Worm (Caenorhabditis elegans): ENCODE measurements around the gene F53F4.16.

F53F4.16 gene

DNA sequence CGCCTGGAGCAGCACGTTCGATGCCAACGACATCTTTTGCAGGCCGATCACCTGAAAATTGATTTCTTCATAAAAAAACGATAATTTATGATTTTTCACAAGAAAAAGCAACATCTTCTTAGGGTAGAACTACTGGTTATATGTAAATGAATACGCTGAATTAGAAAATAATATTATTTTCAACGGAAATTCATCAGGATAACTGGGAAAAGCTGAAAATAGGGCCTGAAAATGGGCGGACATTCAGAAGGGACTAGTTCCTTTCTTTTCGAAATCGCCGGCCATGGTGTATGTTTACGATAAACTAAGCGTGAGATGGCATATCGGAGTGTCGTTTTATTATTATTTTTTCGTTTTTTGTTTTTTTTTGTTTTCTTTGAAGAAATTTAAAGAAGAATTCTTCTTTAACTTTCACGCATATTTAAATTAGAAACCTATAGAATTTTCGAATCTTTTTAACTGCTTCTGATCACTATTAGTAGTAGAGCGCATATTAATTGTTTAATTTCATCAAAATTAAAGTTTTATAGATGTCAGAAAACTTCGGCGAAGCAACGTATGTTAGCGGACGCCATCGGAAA lies 4.0 kb upstream of the F53F4.16 start, which contains the start of the genes nduv-2 and F53F4.12 (continued):
- no peak for TF ChIP-seq php-3 (GFP tag; IDR thresholded peaks at IDR 0.05)
- TF ChIP-seq lim-7 (GFP tag; IDR thresholded peaks at IDR 0.05): no peak
- no peak for TF ChIP-seq F26F4.8 (GFP tag; conservative IDR thresholded peaks at IDR 0.05)
- no peak for TF ChIP-seq zag-1 (tag; optimal IDR thresholded peaks at IDR 0.05)
- TF ChIP-seq ZK337.2 (GFP tag; IDR thresholded peaks at IDR 0.05): no peak
- TF ChIP-seq rbr-2 (tag; optimal IDR thresholded peaks at IDR 0.05): no peak

DNA sequence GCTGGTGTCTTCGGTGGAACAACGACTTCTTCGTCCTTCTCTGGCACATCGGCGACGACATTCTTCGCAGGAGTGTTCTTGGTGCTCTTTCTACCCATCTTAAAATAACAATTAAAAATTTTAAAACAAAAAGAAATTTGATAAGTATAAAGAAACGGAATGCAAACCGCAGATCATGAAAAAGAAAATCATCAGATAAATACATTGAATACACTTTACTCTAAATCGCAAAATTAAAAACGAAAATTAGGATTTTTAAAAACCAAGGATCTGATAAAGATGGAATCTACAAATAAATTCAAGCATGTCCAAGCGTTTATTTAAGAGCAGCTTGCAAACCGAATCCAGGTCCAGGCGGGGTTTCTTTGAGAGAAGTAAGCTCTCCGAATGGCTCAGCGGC lies 2.8 kb upstream of the F53F4.16 start, which contains the start of gene F53F4.11:
TSS of gene F53F4.11 (minus strand) at position 101 of the 400 bp plus-strand sequence.
- no peak for TF ChIP-seq ceh-32 (tag; optimal IDR thresholded peaks at IDR 0.05; ENCODE audit: poor library complexity)
- no peak for TF ChIP-seq zag-1 (tag; optimal IDR thresholded peaks at IDR 0.05)
- peak; percentile 44; the same call in 1 of the 2 replicates for TF ChIP-seq lin-38 (GFP tag; IDR thresholded peaks at IDR 0.05)
- 0 out of 2 replicates have a peak, but pooled peaks have one; percentile 16 for TF ChIP-seq pha-4 (GFP tag; IDR thresholded peaks at IDR 0.05)
- no peak for TF ChIP-seq pha-4 (tag; optimal IDR thresholded peaks at IDR 0.05)

DNA sequence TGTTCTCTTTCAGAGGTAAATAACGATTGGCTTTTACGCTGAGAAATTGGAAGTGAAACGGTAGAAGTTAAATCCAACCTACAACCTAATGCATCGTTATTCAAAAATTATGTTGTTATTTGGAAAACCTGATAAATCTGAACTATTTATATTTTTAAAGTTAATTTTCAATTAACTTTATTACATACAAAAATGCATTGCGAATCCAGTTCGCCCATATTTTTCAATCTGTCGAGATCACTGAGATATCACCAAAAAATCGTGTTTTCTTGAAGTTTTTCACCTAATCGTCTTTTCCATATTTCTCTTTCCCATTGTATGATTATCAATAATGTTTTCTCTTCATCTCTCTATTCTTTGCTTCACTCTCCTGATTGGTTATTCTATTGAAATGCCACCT lies 944 bp downstream of the F53F4.16 start, which contains the start of gene F53F4.15:
TSS of gene F53F4.15 (plus strand) at position 301 of the 400 bp plus-strand sequence.
- no peak for TF ChIP-seq zag-1 (tag; optimal IDR thresholded peaks at IDR 0.05)

DNA sequence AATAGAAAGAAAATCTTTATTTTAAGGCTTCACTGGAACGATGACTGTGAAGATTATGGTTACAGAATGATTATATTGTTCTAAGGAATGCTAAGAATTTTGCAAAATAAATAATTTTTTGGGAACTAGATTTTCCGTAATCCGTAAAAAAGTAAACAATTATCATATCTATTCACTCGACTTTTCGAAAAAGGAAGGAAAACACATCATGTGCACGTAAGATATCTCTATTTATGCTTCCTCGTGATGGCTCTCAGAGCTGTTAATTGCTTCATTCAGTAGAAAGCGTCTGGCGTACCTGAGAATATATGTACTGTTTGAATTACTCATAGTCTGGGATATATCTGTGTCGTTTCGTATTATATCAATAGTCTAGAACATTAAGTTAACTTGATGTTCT lies 1.9 kb downstream of the F53F4.16 start, which contains the start of gene srd-11:
TSS of gene srd-11 (minus strand) at position 101 of the 400 bp plus-strand sequence.
- TF ChIP-seq lin-1 (GFP tag; IDR thresholded peaks at IDR 0.05) (no peak), unc-62 (GFP tag; optimal IDR thresholded peaks at IDR 0.05 in 1 of 2) (no peak), unc-62 (tag; optimal IDR thresholded peaks at IDR 0.05) (no peak), daf-8 (GFP tag; IDR thresholded peaks at IDR 0.05) (no peak), mdl-1 (tag; optimal IDR thresholded peaks at IDR 0.05) (no peak), ceh-20 (GFP tag; IDR thresholded peaks at IDR 0.05) (no peak), attf-4 (tag; optimal IDR thresholded peaks at IDR 0.05) (no peak), F10B5.3 (tag; optimal IDR thresholded peaks at IDR 0.05) (no peak), ztf-7 (tag; optimal IDR thresholded peaks at IDR 0.05) (no peak), aha-1 (tag) (no peak), F26F4.8 (GFP tag; conservative IDR thresholded peaks at IDR 0.05) (no peak), lin-39 (tag; optimal IDR thresholded peaks at IDR 0.05) (no peak), skn-1 (tag; optimal IDR thresholded peaks at IDR 0.05) (no peak), aly-2 (tag; optimal IDR thresholded peaks at IDR 0.05) (no peak), ZK337.2 (GFP tag; IDR thresholded peaks at IDR 0.05) (no peak), hlh-11 (tag; optimal IDR thresholded peaks at IDR 0.05) (no peak), fos-1 (tag; optimal IDR thresholded peaks at IDR 0.05) (no peak), jun-1 (tag; optimal IDR thresholded peaks at IDR 0.05) (no peak), R02D3.7 (tag; optimal IDR thresholded peaks at IDR 0.05) (no peak), cey-2 (tag; optimal IDR thresholded peaks at IDR 0.05; ENCODE audit: borderline replicate concordance, insufficient read depth) (no peak)

DNA sequence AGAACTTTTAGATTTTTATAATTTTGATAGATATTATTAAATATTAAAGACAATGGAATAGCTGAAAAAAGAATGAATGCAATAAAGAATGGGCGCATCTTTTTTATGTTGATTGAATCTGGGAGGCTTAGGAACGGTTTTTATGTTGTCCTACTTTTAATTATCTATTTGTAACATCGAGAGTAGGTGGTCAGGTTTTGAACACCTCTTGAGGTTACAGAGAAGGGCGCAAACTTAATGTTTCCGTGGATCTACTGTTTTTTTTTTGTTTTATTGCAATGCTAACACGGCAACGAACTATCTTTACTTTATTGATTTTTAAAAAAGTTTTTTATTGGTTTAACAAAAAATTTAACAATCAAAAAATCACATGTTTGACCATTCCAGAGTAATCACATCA lies 7.8 kb downstream of the F53F4.16 start, which contains the start of gene F53F4.7:
TSS of gene F53F4.7 (minus strand) at position 101 of the 400 bp plus-strand sequence.
- TF ChIP-seq snpc-1.2 (GFP tag; IDR thresholded peaks at IDR 0.05) (no peak), F26F4.8 (GFP tag; conservative IDR thresholded peaks at IDR 0.05) (no peak), T26A8.4 (GFP tag; IDR thresholded peaks at IDR 0.05) (no peak)

DNA sequence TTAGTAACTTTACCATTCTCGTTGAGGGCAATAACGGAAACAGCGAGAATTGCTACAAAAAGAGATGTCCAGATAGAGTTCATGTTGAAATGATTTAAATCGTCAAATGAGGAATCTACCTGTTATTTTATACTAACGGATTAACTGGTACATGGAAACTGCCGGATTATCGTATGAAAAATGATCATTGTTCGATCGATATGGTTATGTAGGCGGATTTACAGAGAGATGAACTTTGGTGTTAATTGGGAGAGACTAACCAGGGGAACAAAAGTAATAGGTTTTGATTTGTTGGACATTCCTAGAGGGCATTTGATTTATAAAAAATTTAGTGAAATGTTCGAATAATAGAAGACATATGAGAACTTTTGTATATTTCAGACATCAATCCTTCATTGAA lies 9.8 kb downstream of the F53F4.16 start, which contains the start of gene spig-9:
TSS of gene spig-9 (minus strand) at position 101 of the 400 bp plus-strand sequence.
- TF ChIP-seq ama-1 (optimal IDR thresholded peaks at IDR 0.05): no peak
- TF ChIP-seq daf-8 (GFP tag; IDR thresholded peaks at IDR 0.05): no peak
- no peak for TF ChIP-seq hlh-11 (tag; optimal IDR thresholded peaks at IDR 0.05)
- TF ChIP-seq snpc-4 (tag; optimal IDR thresholded peaks at IDR 0.05): no peak
- no peak for TF ChIP-seq dmd-8 (GFP tag; IDR thresholded peaks at IDR 0.05)
- no peak for TF ChIP-seq spr-1 (tag; optimal IDR thresholded peaks at IDR 0.05)
- no peak for TF ChIP-seq ctbp-1 (GFP tag; IDR thresholded peaks at IDR 0.05)
- TF ChIP-seq madf-5 (GFP tag; IDR thresholded peaks at IDR 0.05): no peak
- TF ChIP-seq nhr-76 (tag; optimal IDR thresholded peaks at IDR 0.05): no peak
- TF ChIP-seq nhr-6 (tag; optimal IDR thresholded peaks at IDR 0.05): no peak
- no peak for TF ChIP-seq lin-13 (GFP tag; optimal IDR thresholded peaks at IDR 0.05)
- TF ChIP-seq daf-19 (GFP tag; conservative IDR thresholded peaks at IDR 0.05): no peak
- TF ChIP-seq gei-8 (GFP tag; optimal IDR thresholded peaks at IDR 0.05): no peak
- no peak for TF ChIP-seq zfp-2 (tag; optimal IDR thresholded peaks at IDR 0.05)
- no peak for TF ChIP-seq lin-1 (GFP tag; IDR thresholded peaks at IDR 0.05)
- TF ChIP-seq arid-1 (GFP tag; conservative IDR thresholded peaks at IDR 0.05): no peak
